Worm (Caenorhabditis elegans): ENCODE results near the gene emc-6.

Gene emc-6

DNA sequence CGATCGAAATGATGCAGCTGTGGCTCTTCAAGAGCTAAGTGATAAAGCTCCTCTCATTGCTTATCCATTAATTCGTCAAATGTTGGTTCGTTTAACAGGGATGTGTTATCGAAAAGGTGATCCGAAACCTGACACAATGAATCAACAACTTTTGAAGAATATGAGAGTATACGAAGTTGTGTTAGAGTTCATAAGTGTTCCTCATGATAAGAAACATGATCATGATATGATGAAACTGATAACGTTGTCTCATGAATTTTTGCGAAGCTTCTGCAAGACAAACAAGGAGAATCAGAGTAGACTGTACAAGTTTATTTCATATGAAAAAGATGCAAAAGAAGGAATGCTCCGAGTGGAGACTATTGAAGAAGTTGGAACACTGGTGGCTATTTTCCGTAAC is 20.2 kb downstream of the emc-6 start:
- no peak for TF ChIP-seq R02D3.7 (tag; optimal IDR thresholded peaks at IDR 0.05)
- TF ChIP-seq sma-9 (GFP tag; optimal IDR thresholded peaks at IDR 0.05), result peak; percentile 17
- TF ChIP-seq sma-9 (tag; optimal IDR thresholded peaks at IDR 0.05), result no peak
- no peak for TF ChIP-seq lin-13 (GFP tag; optimal IDR thresholded peaks at IDR 0.05)
- no peak for TF ChIP-seq snpc-4 (tag; optimal IDR thresholded peaks at IDR 0.05)
- TF ChIP-seq crh-2 (tag; optimal IDR thresholded peaks at IDR 0.05), result peak; percentile 30
- peak; percentile 73 for TF ChIP-seq fos-1 (tag; optimal IDR thresholded peaks at IDR 0.05)
- TF ChIP-seq nhr-129 (tag; optimal IDR thresholded peaks at IDR 0.05), result peak; percentile 75
- no peak for TF ChIP-seq nhr-11 (tag; optimal IDR thresholded peaks at IDR 0.05)

ce11 chrIV:7679120-7679519 is 30.4 kb downstream of the emc-6 start:
- peak; percentile 18 for TF ChIP-seq sma-9 (GFP tag; optimal IDR thresholded peaks at IDR 0.05)
- TF ChIP-seq sma-9 (tag; optimal IDR thresholded peaks at IDR 0.05), result no peak
- no peak for TF ChIP-seq C34F6.9 (tag; optimal IDR thresholded peaks at IDR 0.05)
- TF ChIP-seq elt-1 (tag; optimal IDR thresholded peaks at IDR 0.05), result no peak
- TF ChIP-seq F13H6.1 (tag; optimal IDR thresholded peaks at IDR 0.05), result peak; percentile 10
- TF ChIP-seq fos-1 (tag; optimal IDR thresholded peaks at IDR 0.05), result peak; percentile 55
- peak; percentile 55 for TF ChIP-seq crh-2 (tag; optimal IDR thresholded peaks at IDR 0.05)

- TF ChIP-seq dmd-4 (tag; optimal IDR thresholded peaks at IDR 0.05) (no peak), alr-1 (tag; optimal IDR thresholded peaks at IDR 0.05) (no peak), crh-2 (tag; optimal IDR thresholded peaks at IDR 0.05) (no peak), ZK546.5 (tag; optimal IDR thresholded peaks at IDR 0.05) (no peak), skn-1 (tag; optimal IDR thresholded peaks at IDR 0.05) (no peak)
These were observed 34.7 kb downstream of the emc-6 start, which contains the start of gene itr-1 for ce11 chrIV:7674874-7675273. itr-1 (plus strand) TSS chrIV:7675174.

DNA sequence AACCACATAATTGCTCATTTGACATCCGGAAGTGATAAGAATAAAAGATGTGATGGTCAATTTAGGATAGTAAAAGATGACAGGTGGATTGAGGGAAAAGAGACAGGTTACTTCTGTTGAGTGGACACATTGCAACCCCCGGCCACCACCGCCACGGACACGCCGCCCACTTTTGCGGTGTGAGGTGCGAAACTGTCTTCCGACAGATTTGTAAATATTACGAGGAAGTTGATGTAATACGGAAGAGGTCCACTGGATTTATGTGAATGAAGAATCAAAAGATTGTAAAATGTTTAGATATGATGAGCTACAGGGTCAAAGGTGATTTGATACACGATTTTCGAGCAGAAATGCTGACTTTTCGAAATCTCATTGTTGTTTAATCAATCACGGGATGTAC is 36.7 kb downstream of the emc-6 start, which contains the start of gene C08G9.2:
Gene C08G9.2, minus strand, starts transcription at position 101 of the 400 bp plus-strand sequence.
- no peak for TF ChIP-seq nhr-77 (tag; optimal IDR thresholded peaks at IDR 0.05)
- no peak for TF ChIP-seq sma-3 (GFP tag; optimal IDR thresholded peaks at IDR 0.05)
- TF ChIP-seq sma-9 (GFP tag; optimal IDR thresholded peaks at IDR 0.05), result no peak
- TF ChIP-seq sma-9 (tag; optimal IDR thresholded peaks at IDR 0.05), result no peak
- TF ChIP-seq mbf-1 (tag; optimal IDR thresholded peaks at IDR 0.05), result no peak
- TF ChIP-seq lin-39 (tag; optimal IDR thresholded peaks at IDR 0.05), result no peak
- TF ChIP-seq nhr-11 (tag; optimal IDR thresholded peaks at IDR 0.05), result no peak
- TF ChIP-seq R02D3.7 (tag; optimal IDR thresholded peaks at IDR 0.05), result no peak
- no peak for TF ChIP-seq alr-1 (tag; optimal IDR thresholded peaks at IDR 0.05)
- TF ChIP-seq unc-55 (GFP tag; optimal IDR thresholded peaks at IDR 0.05), result no peak
- TF ChIP-seq crh-2 (tag; optimal IDR thresholded peaks at IDR 0.05), result no peak
- no peak for TF ChIP-seq nhr-10 (tag; optimal IDR thresholded peaks at IDR 0.05)
- no peak for TF ChIP-seq dmd-4 (tag; optimal IDR thresholded peaks at IDR 0.05)
- no peak for TF ChIP-seq zag-1 (tag; optimal IDR thresholded peaks at IDR 0.05)
- TF ChIP-seq lin-13 (GFP tag; optimal IDR thresholded peaks at IDR 0.05), result no peak
- no peak for TF ChIP-seq mdl-1 (tag; optimal IDR thresholded peaks at IDR 0.05)

ce11 chrIV:7663006-7663405 is 46.5 kb downstream of the emc-6 start:
- TF ChIP-seq mab-5 (tag; optimal IDR thresholded peaks at IDR 0.05) (peak; percentile 43), snpc-4 (tag; optimal IDR thresholded peaks at IDR 0.05) (peak; percentile 6), nhr-129 (tag; optimal IDR thresholded peaks at IDR 0.05) (peak; percentile 26), Y55F3AM.14 (GFP tag; optimal IDR thresholded peaks at IDR 0.05) (peak; percentile 4), dmd-4 (tag; optimal IDR thresholded peaks at IDR 0.05) (no peak), gmeb-1 (tag; optimal IDR thresholded peaks at IDR 0.05) (no peak)

DNA sequence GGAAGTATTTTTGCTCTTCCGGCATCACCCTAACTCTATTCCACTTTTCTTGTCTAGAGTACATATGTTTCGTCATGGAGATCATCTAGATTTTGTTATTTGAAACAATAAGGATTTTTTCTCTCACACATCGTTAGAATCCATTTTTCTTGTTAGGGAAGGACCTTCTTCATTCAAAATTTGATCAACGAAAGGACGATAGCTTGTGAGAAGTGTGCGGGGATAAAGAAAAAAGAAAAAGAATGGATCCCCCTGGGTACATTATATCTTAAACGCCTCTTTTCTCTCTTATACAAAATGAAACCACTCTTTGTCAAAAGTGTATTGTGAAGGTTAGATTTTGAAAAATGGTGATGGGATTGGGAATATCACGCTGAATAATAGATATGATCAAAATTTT is 48.0 kb downstream of the emc-6 start:
- no peak for TF ChIP-seq R02D3.7 (tag; optimal IDR thresholded peaks at IDR 0.05)
- TF ChIP-seq skn-1 (tag; optimal IDR thresholded peaks at IDR 0.05), result no peak
- TF ChIP-seq dmd-4 (tag; optimal IDR thresholded peaks at IDR 0.05), result no peak
- TF ChIP-seq crh-2 (tag; optimal IDR thresholded peaks at IDR 0.05), result no peak
- TF ChIP-seq lsy-2 (tag; optimal IDR thresholded peaks at IDR 0.05), result peak in 1 of 2 experiments; percentile 6
- TF ChIP-seq ceh-82 (tag; optimal IDR thresholded peaks at IDR 0.05), result no peak
- no peak for TF ChIP-seq nhr-6 (tag; optimal IDR thresholded peaks at IDR 0.05)
- TF ChIP-seq mab-5 (tag; optimal IDR thresholded peaks at IDR 0.05), result peak; percentile 69
- no peak for TF ChIP-seq nhr-10 (tag; optimal IDR thresholded peaks at IDR 0.05)
- TF ChIP-seq peb-1 (tag; optimal IDR thresholded peaks at IDR 0.05), result no peak
- TF ChIP-seq ztf-4 (tag; optimal IDR thresholded peaks at IDR 0.05), result no peak
